Worm (Caenorhabditis elegans) whole organism, L4 larva: ENCODE data around the gene scl-3.

Experiments used
- D1046.2 ChIP-seq: fragments of 200-800 bp; sonication (Bioruptor generic); IDR thresholded peaks from 2 replicates; pipeline ENCODE4 v1.3.6; 2022; ENCODE audit warnings: missing genetic modification characterization, missing compliant biosample characterization
- F10B5.3 ChIP-seq: sonication (generic microtip); optimal IDR thresholded peaks from 2 replicates; lab custom pipeline; 2016; ENCODE audit warnings: mild to moderate bottlenecking, missing genetic modification characterization, missing compliant biosample characterization
- F26F4.8 ChIP-seq: fragments of 200-800 bp; sonication (Bioruptor generic); conservative IDR thresholded peaks from 2 replicates; pipeline ENCODE4 v1.3.6; 2022; ENCODE audit warnings: missing genetic modification characterization, missing compliant biosample characterization
- F49E8.2 ChIP-seq: sonication (generic microtip); optimal IDR thresholded peaks from 2 replicates; lab custom pipeline; 2016; ENCODE audit warnings: missing compliant biosample characterization, mild to moderate bottlenecking, missing genetic modification characterization, borderline replicate concordance
- Y105C5A.15 ChIP-seq: fragments of 200-800 bp; sonication (Bioruptor generic); IDR thresholded peaks from 2 replicates; pipeline ENCODE4 v1.3.6; 2022; ENCODE audit warnings: missing genetic modification characterization, missing compliant biosample characterization
- Y48G9A.11 ChIP-seq: fragments of 200-800 bp; sonication (Bioruptor generic); IDR thresholded peaks from 2 replicates; pipeline ENCODE4 v1.3.6; 2022; ENCODE audit warnings: missing genetic modification reagents, missing genetic modification characterization, missing compliant biosample characterization
- ZK546.5 ChIP-seq, 2 experiments: sonication (generic microtip); optimal IDR thresholded peaks; 2 replicates each; lab custom pipeline; 2017; ENCODE audit warnings: missing biosample characterization in 2 of 2, missing genetic modification characterization in 2 of 2
- aha-1 ChIP-seq: fragments of 150-350 bp; peaks from one replicate; lab custom pipeline; 2014; ENCODE audit warnings: missing biosample characterization, missing genetic modification characterization
- ama-1 ChIP-seq: fragments of 150-350 bp; optimal IDR thresholded peaks from 2 replicates; lab custom pipeline; 2014; ENCODE audit warnings: inconsistent platforms, mixed read lengths
- attf-4 ChIP-seq: sonication (generic microtip); optimal IDR thresholded peaks from 3 replicates; lab custom pipeline; 2017; ENCODE audit warnings: missing biosample characterization, missing genetic modification characterization
- ceh-82 ChIP-seq: sonication (generic microtip); optimal IDR thresholded peaks from 2 replicates; lab custom pipeline; 2017; ENCODE audit warnings: missing biosample characterization, missing genetic modification characterization
- ces-1 ChIP-seq: fragments of 150-350 bp; sonication (generic microtip); optimal IDR thresholded peaks from 4 replicates; lab custom pipeline; 2014; ENCODE audit warnings: missing biosample characterization, missing genetic modification reagents, missing genetic modification characterization
- daf-16 ChIP-seq, 3 experiments: sonication (generic microtip); optimal IDR thresholded peaks; 2 replicates each; lab custom pipeline; 2016 to 2017; ENCODE audit warnings: missing genetic modification characterization in 3 of 3, missing genetic modification reagents in 3 of 3, mild to moderate bottlenecking in 2 of 3, missing compliant biosample characterization in 2 of 3, missing biosample characterization in 1 of 3, moderate library complexity in 1 of 3
- dmd-8 ChIP-seq: fragments of 200-800 bp; sonication (Bioruptor generic); IDR thresholded peaks from 2 replicates; pipeline ENCODE4 v1.3.6; 2022; ENCODE audit warnings: missing genetic modification characterization, missing compliant biosample characterization
- dmd-9 ChIP-seq: fragments of 200-800 bp; sonication (Bioruptor generic); IDR thresholded peaks from 2 replicates; pipeline ENCODE4 v1.3.6; 2022; ENCODE audit warnings: missing genetic modification reagents, missing genetic modification characterization, missing compliant biosample characterization
- duxl-1 ChIP-seq: sonication (generic microtip); optimal IDR thresholded peaks from 2 replicates; lab custom pipeline; 2016; ENCODE audit warnings: mild to moderate bottlenecking, missing genetic modification characterization, moderate library complexity, missing compliant biosample characterization; ENCODE audit not compliant: poor library complexity
- egl-43 ChIP-seq: fragments of 200-800 bp; sonication (Bioruptor generic); IDR thresholded peaks from 2 replicates; pipeline ENCODE4 v1.3.6; 2022; ENCODE audit warnings: missing genetic modification reagents, missing genetic modification characterization, missing compliant biosample characterization
- lim-7 ChIP-seq: fragments of 200-800 bp; sonication (Bioruptor generic); IDR thresholded peaks from 2 replicates; pipeline ENCODE4 v1.3.6; 2022; ENCODE audit warnings: missing genetic modification characterization, missing compliant biosample characterization
- lin-1 ChIP-seq: fragments of 200-800 bp; sonication (Bioruptor generic); IDR thresholded peaks from 2 replicates; pipeline ENCODE4 v1.3.6; 2022; ENCODE audit warnings: missing genetic modification reagents, missing genetic modification characterization, missing compliant biosample characterization
- lin-13 ChIP-seq: fragments of 150-350 bp; optimal IDR thresholded peaks from 2 replicates; lab custom pipeline; 2014; ENCODE audit warnings: missing biosample characterization, missing genetic modification reagents, missing genetic modification characterization
- lin-15B ChIP-seq: fragments of 150-350 bp; sonication (generic microtip); optimal IDR thresholded peaks from 3 replicates; lab custom pipeline; 2014; ENCODE audit warnings: missing biosample characterization, missing genetic modification characterization
- lin-38 ChIP-seq: fragments of 200-800 bp; sonication (Bioruptor generic); IDR thresholded peaks from 2 replicates; pipeline ENCODE4 v1.3.6; 2022; ENCODE audit warnings: missing genetic modification reagents, missing genetic modification characterization, missing compliant biosample characterization
- lir-3 ChIP-seq: sonication (generic microtip); optimal IDR thresholded peaks from 2 replicates; lab custom pipeline; 2016; ENCODE audit warnings: mild to moderate bottlenecking, missing genetic modification characterization, missing compliant biosample characterization
- lsy-2 ChIP-seq, 2 experiments: fragments of 150-350 bp in 1 of 2; sonication (generic microtip) in 1 of 2; optimal IDR thresholded peaks; 2 replicates each; lab custom pipeline; 2014 to 2017; ENCODE audit warnings: missing biosample characterization in 2 of 2, missing genetic modification characterization in 2 of 2
- mdl-1 ChIP-seq, 2 experiments: fragments of 150-350 bp in 1 of 2; sonication (generic microtip) in 1 of 2; optimal IDR thresholded peaks; 2 replicates each; lab custom pipeline; 2014 to 2017; ENCODE audit warnings: missing biosample characterization in 2 of 2, missing genetic modification characterization in 2 of 2
- mdt-29 ChIP-seq: fragments of 200-800 bp; sonication (Bioruptor generic); IDR thresholded peaks from 2 replicates; pipeline ENCODE4 v1.3.6; 2022; ENCODE audit warnings: missing genetic modification reagents, missing genetic modification characterization, missing compliant biosample characterization
- mep-1 ChIP-seq: fragments of 150-350 bp; sonication (generic microtip); optimal IDR thresholded peaks from 3 replicates; lab custom pipeline; 2014; ENCODE audit warnings: missing biosample characterization, missing genetic modification characterization
- mxl-3 ChIP-seq: fragments of 200-800 bp; sonication (Bioruptor generic); optimal IDR thresholded peaks from 2 replicates; lab custom pipeline; 2018; ENCODE audit warnings: mild to moderate bottlenecking, missing genetic modification characterization, missing compliant biosample characterization
- nhr-10 ChIP-seq: fragments of 150-350 bp; optimal IDR thresholded peaks from 2 replicates; lab custom pipeline; 2014; ENCODE audit warnings: missing biosample characterization, missing genetic modification characterization
- nhr-102 ChIP-seq: sonication (generic microtip); optimal IDR thresholded peaks from 2 replicates; lab custom pipeline; 2016; ENCODE audit warnings: mild to moderate bottlenecking, missing genetic modification characterization, moderate library complexity, missing compliant biosample characterization
- nhr-237 ChIP-seq: sonication (generic microtip); optimal IDR thresholded peaks from 2 replicates; lab custom pipeline; 2017; ENCODE audit warnings: missing biosample characterization, missing genetic modification characterization
- nhr-41 ChIP-seq: fragments of 200-800 bp; sonication (Bioruptor generic); IDR thresholded peaks from 2 replicates; pipeline ENCODE4 v1.3.6; 2022; ENCODE audit warnings: missing genetic modification reagents, missing genetic modification characterization, missing compliant biosample characterization
- nhr-77 ChIP-seq: fragments of 150-350 bp; optimal IDR thresholded peaks from 2 replicates; lab custom pipeline; 2014; ENCODE audit warnings: missing biosample characterization, missing genetic modification characterization
- pha-4 ChIP-seq, 2 experiments: fragments of 150-350 bp in 1 of 2; fragments of 200-800 bp in 1 of 2; sonication (Bioruptor generic) in 1 of 2; IDR thresholded peaks in 1 of 2; optimal IDR thresholded peaks in 1 of 2; 2 replicates each; pipeline versions ENCODE4 v1.3.6 to Lab custom; 2014 to 2022; ENCODE audit warnings: missing genetic modification characterization in 2 of 2, missing genetic modification reagents in 2 of 2, missing biosample characterization in 1 of 2, missing compliant biosample characterization in 1 of 2
- rbr-2 ChIP-seq: sonication (generic microtip); optimal IDR thresholded peaks from 2 replicates; lab custom pipeline; 2016; ENCODE audit warnings: missing genotype, missing genetic modification characterization, missing compliant biosample characterization
- saeg-2 ChIP-seq: fragments of 200-800 bp; sonication (Bioruptor generic); IDR thresholded peaks from 2 replicates; pipeline ENCODE4 v1.3.6; 2022; ENCODE audit warnings: missing genetic modification reagents, missing genetic modification characterization, missing compliant biosample characterization
- skn-1 ChIP-seq: fragments of 150-350 bp; optimal IDR thresholded peaks from 2 replicates; lab custom pipeline; 2014; ENCODE audit warnings: missing biosample characterization, missing genetic modification characterization
- snpc-1.2 ChIP-seq: fragments of 200-800 bp; sonication (Bioruptor generic); IDR thresholded peaks from 2 replicates; pipeline ENCODE4 v1.3.6; 2022; ENCODE audit warnings: missing genetic modification reagents, missing genetic modification characterization, missing compliant biosample characterization
- snpc-4 ChIP-seq: fragments of 150-350 bp; optimal IDR thresholded peaks from 2 replicates; lab custom pipeline; 2014; ENCODE audit warnings: missing biosample characterization, missing genetic modification characterization
- spr-3 ChIP-seq: fragments of 200-800 bp; sonication (Bioruptor generic); optimal IDR thresholded peaks from 2 replicates; lab custom pipeline; 2018; ENCODE audit warnings: mild to moderate bottlenecking, missing genetic modification characterization, missing compliant biosample characterization
- tag-97 ChIP-seq: fragments of 200-800 bp; sonication (Bioruptor generic); IDR thresholded peaks from 2 replicates; pipeline ENCODE4 v1.3.6; 2022; ENCODE audit warnings: missing genetic modification characterization, missing compliant biosample characterization
- unc-62 ChIP-seq, 3 experiments: fragments of 150-350 bp in 1 of 3; sonication (generic microtip); optimal IDR thresholded peaks in 2 of 3; peaks in 1 of 3; 1 replicate in 1 of 3; 2 replicates in 2 of 3; lab custom pipeline; 2014 to 2017; ENCODE audit warnings: missing biosample characterization in 3 of 3, missing genetic modification characterization in 3 of 3, missing genetic modification reagents in 3 of 3, missing genotype in 1 of 3
- zfp-2 ChIP-seq: sonication (generic microtip); optimal IDR thresholded peaks from 2 replicates; lab custom pipeline; 2016; ENCODE audit warnings: mild to moderate bottlenecking, missing genetic modification characterization, missing compliant biosample characterization
- zip-2 ChIP-seq: fragments of 150-350 bp; optimal IDR thresholded peaks from 2 replicates; lab custom pipeline; 2014; ENCODE audit warnings: missing biosample characterization, missing genetic modification characterization

The scl-3 gene

DNA sequence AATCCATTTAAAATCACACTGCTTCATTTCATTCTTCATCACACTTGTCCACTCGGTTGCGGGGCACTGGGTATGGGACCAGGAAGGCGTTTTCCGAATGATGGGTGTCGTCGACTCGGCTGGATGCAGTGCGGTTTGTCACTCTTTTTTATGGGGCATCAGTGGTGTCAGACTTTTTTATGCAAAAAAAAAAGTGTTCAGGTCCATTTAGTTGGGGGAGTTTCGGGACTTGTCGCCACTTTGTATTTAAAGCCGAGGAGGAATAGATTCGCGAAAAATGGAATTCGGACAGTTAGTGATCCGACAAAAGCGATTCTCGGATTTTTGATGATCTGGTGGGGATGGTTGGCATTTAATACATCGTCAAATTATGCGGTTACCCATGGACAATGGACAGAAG lies 14.4 kb upstream of the scl-3 start:
- TF ChIP-seq daf-16 (GFP tag; optimal IDR thresholded peaks at IDR 0.05; lab: Kevin White, UChicago) = no peak
- no peak for TF ChIP-seq daf-16 (tag; optimal IDR thresholded peaks at IDR 0.05; lab: Kevin White, UChicago)
- peak; percentile 90 for TF ChIP-seq aha-1 (tag; lab: Kevin White, UChicago)
- TF ChIP-seq, all 104 proteins: peak for 1

DNA sequence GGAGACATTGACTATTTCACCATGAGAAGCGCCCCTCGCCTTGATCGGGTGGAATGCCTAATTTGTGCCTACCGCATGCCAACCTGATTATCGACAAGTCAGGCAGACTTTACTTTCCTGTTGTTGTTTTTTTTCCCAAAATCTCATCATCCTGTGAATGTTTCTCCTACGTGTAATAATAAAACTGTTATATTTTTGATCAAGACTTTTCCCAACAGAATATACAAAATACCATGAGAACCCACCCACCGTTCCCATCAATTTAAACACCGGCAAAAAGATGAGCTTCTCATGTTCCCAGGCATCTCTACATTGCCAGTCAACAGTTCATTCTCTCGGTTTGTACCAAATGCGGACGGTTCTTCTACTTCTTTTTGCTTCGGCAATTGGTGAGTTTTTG lies 12.5 kb upstream of the scl-3 start, which contains the start of gene scl-9:
Gene scl-9, plus strand, starts transcription at position 301 of the 400 bp plus-strand sequence.
- TF ChIP-seq mdt-29 (GFP tag; lab: Robert Waterston, UW) = no peak
- TF ChIP-seq unc-62 (GFP tag; optimal IDR thresholded peaks at IDR 0.05 in 1 of 2; lab: Kevin White, UChicago) = peak in 1 of 2 experiments; percentile 49
- no peak for TF ChIP-seq unc-62 (tag; optimal IDR thresholded peaks at IDR 0.05; lab: Kevin White, UChicago)
- TF ChIP-seq, all 104 proteins: peak for 1

- TF ChIP-seq skn-1 (no peak), lsy-2 (tag; optimal IDR thresholded peaks at IDR 0.05; lab: Kevin White, UChicago) (no peak), dmd-9 (no peak), snpc-1.2 (GFP tag; lab: Robert Waterston, UW) (no peak), ces-1 (no peak), lim-7 (GFP tag; lab: Robert Waterston, UW) (no peak), F10B5.3 (tag; lab: Kevin White, UChicago) (no peak), ZK546.5 (tag; optimal IDR thresholded peaks at IDR 0.05; lab: Kevin White, UChicago) (no peak), mdl-1 (tag; optimal IDR thresholded peaks at IDR 0.05; lab: Kevin White, UChicago) (no peak), lin-15B (no peak), Y105C5A.15 (no peak), tag-97 (GFP tag; lab: Robert Waterston, UW) (no peak), nhr-77 (tag; lab: Kevin White, UChicago) (no peak), attf-4 (tag; lab: Kevin White, UChicago) (no peak), zfp-2 (tag; lab: Kevin White, UChicago) (no peak), ama-1 (no peak), egl-43 (no peak), zip-2 (tag; lab: Kevin White, UChicago) (no peak), F49E8.2 (tag; lab: Kevin White, UChicago) (no peak)
Measured at ce11 chrIV:13048157-13048556, 11.2 kb upstream of the scl-3 start, which contains the start of gene scl-10. scl-10 (plus strand) TSS chrIV:13048457.

ce11 chrIV:13051073-13051472 lies 8.3 kb upstream of the scl-3 start, which contains the start of gene scl-11:
scl-11 (plus strand) TSS chrIV:13051373.
- TF ChIP-seq saeg-2 = no peak
- TF ChIP-seq mdl-1 (tag; optimal IDR thresholded peaks at IDR 0.05; lab: Kevin White, UChicago) = no peak
- TF ChIP-seq attf-4 (tag; lab: Kevin White, UChicago) = no peak
- TF ChIP-seq pha-4 (GFP tag; IDR thresholded peaks at IDR 0.05; lab: Robert Waterston, UW) = no peak
- TF ChIP-seq pha-4 (tag; optimal IDR thresholded peaks at IDR 0.05; lab: Kevin White, UChicago) = no peak
- no peak for TF ChIP-seq lin-38 (GFP tag; lab: Robert Waterston, UW)
- no peak for TF ChIP-seq D1046.2 (GFP tag; lab: Robert Waterston, UW)
- TF ChIP-seq Y48G9A.11 (GFP tag; lab: Robert Waterston, UW) = no peak
- TF ChIP-seq mep-1 (tag; lab: Kevin White, UChicago) = no peak
- no peak for TF ChIP-seq aha-1 (tag; lab: Kevin White, UChicago)
- no peak for TF ChIP-seq lir-3 (tag; lab: Kevin White, UChicago)
- no peak for TF ChIP-seq lsy-2 (tag; optimal IDR thresholded peaks at IDR 0.05; lab: Kevin White, UChicago)
- TF ChIP-seq rbr-2 = no peak
- TF ChIP-seq, all 104 proteins: peak for 0

DNA sequence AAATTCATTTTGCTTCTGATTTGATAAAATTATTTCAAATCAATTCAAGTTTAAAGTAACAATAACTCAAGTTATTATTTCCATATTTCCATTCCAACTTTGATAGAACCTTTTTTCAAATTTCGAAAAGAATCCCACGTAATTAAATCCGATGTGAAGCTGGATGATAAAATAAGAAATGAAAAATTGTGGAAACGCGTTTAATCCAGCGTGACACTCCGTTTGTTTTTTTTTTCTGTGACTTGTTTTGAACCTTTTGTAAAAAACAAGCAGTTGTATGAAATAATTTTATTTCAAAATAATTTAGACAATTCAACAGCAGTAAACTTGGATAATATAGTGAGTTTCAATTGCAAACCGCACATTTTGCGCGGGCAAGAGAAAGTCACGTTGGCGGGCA lies 6.8 kb upstream of the scl-3 start, which contains the start of gene F49E11.7:
Gene F49E11.7, plus strand, starts transcription at position 301 of the 400 bp plus-strand sequence.
- TF ChIP-seq egl-43 (no peak), nhr-237 (tag; lab: Kevin White, UChicago) (no peak), lin-13 (no peak), aha-1 (tag; lab: Kevin White, UChicago) (no peak), pha-4 (GFP tag; IDR thresholded peaks at IDR 0.05; lab: Robert Waterston, UW) (no peak), pha-4 (tag; optimal IDR thresholded peaks at IDR 0.05; lab: Kevin White, UChicago) (no peak), spr-3 (GFP tag; lab: Kevin White, UChicago) (no peak), F26F4.8 (no peak), nhr-102 (tag; lab: Kevin White, UChicago) (no peak), dmd-8 (GFP tag; lab: Robert Waterston, UW) (no peak), lin-1 (no peak), mxl-3 (GFP tag; lab: Kevin White, UChicago) (no peak), duxl-1 (tag; lab: Kevin White, UChicago) (no peak), ZK546.5 (tag; optimal IDR thresholded peaks at IDR 0.05; lab: Kevin White, UChicago) (no peak), nhr-10 (tag; lab: Kevin White, UChicago) (no peak), snpc-4 (tag; lab: Kevin White, UChicago) (no peak), ceh-82 (no peak), nhr-41 (GFP tag; lab: Robert Waterston, UW) (no peak)
